Fruit fly (Drosophila melanogaster): ENCODE results near the gene lectin-29Ca.

DNA sequence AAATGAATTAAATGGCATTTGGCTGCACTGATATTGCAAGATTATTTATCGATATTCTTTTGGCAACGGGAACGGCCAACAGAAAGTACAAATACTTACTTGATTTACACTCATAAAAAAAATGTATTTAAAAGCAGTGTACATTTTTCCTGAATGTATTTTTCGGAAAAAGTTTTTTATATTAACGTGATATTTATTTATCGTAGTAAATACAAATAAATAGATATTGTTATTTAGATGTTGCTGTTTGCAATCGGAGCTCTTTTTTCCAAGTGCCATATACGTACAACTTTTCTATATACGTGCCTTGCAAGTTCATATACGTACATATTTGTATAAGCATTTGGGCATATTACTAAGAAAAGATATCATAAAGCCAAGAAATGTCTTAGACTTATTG, 42.7 kb downstream of the lectin-29Ca start:
- no peak for TF ChIP-seq CG3919 (GFP tag; optimal IDR thresholded peaks at IDR 0.05)
- no peak for TF ChIP-seq Hr38 (GFP tag; optimal IDR thresholded peaks at IDR 0.05)
- TF ChIP-seq esn (GFP tag; optimal IDR thresholded peaks at IDR 0.05): no peak
- TF ChIP-seq pdm3 (GFP tag; optimal IDR thresholded peaks at IDR 0.05): no peak
- no peak for TF ChIP-seq CG6276 (GFP tag; optimal IDR thresholded peaks at IDR 0.05)

All from whole organism, prepupa.